Worm (Caenorhabditis elegans) whole organism, L1 larva: ENCODE results near the gene F10G2.1.

Experiments
- blmp-1 ChIP-seq: fragments of 150-350 bp; optimal IDR thresholded peaks from 2 replicates; lab custom pipeline; 2014; ENCODE audit warnings: missing biosample characterization, missing genetic modification characterization
- ceh-8 ChIP-seq: fragments of 200-800 bp; sonication (Bioruptor generic); optimal IDR thresholded peaks from 2 replicates; lab custom pipeline; 2018; ENCODE audit warnings: mild to moderate bottlenecking, missing genetic modification characterization, moderate library complexity, missing compliant biosample characterization
- nhr-77 ChIP-seq: fragments of 150-350 bp; optimal IDR thresholded peaks from 2 replicates; lab custom pipeline; 2014; ENCODE audit warnings: missing biosample characterization, missing genetic modification characterization
- nhr-85 ChIP-seq: sonication (generic microtip); peaks from one replicate; lab custom pipeline; 2016; ENCODE audit warnings: missing genetic modification characterization, inconsistent platforms, missing compliant biosample characterization
- pag-3 ChIP-seq: sonication (generic microtip); optimal IDR thresholded peaks from 2 replicates; lab custom pipeline; 2017; ENCODE audit warnings: missing genetic modification characterization, mild to moderate bottlenecking, missing compliant biosample characterization, antibody characterized with exemption, borderline replicate concordance; ENCODE audit not compliant: insufficient read depth
- sptf-1 ChIP-seq: fragments of 150-350 bp; optimal IDR thresholded peaks from 2 replicates; lab custom pipeline; 2014; ENCODE audit warnings: missing biosample characterization, missing genetic modification characterization

F10G2.1 gene

DNA sequence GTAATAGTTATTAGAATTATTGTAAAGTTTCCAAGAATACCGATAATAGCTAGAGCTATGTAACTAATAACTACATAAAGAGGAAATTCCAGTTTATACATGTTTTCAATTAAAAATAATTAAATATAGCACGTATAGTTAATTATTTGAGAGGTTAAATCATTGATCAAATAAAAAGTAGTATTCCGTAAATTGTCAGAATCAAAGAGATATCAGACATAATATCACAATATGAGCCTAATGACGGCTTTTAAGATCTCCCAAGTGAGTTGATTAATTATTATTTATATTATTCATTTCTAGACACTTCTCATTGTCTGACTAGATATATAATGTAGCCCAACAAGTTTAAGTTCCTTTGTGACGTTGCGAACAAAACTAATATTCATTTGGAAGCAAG is 47.0 kb downstream of the F10G2.1 start, which contains the start of gene srsx-24:
Gene srsx-24, minus strand, starts transcription at position 101 of the 400 bp plus-strand sequence.
- TF ChIP-seq sptf-1 (tag; lab: Kevin White, UChicago) (no peak), ceh-8 (GFP tag; lab: Kevin White, UChicago) (peak; percentile 40)

DNA sequence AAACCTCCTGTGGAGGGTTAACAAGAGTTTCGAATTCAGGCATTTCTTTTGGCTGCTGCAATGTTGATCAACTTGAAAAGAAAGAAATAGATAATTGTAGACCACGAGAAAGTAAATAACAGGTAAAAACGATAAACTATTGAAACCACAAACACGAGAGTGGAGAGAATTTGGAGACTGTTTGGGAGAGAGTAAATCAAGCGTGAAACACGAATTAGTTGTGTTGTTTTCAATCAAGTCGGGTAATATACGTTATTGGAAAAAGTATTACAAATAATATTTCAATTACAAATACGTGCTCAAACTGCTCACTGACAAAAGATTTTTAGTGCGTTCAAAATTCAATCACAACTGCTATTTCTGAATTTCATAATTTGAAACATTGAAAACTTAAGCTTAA is 48.7 kb downstream of the F10G2.1 start, which contains the start of gene C03G6.17:
Gene C03G6.17, minus strand, starts transcription at position 101 of the 400 bp plus-strand sequence.
- TF ChIP-seq pag-3 (no peak), nhr-77 (tag; lab: Kevin White, UChicago) (no peak), nhr-85 (peak; percentile 63), blmp-1 (tag; lab: Kevin White, UChicago) (peak; percentile 22), ceh-8 (GFP tag; lab: Kevin White, UChicago) (no peak)
